Worm (Caenorhabditis elegans): ENCODE data around the gene spe-10.

spe-10 gene

DNA sequence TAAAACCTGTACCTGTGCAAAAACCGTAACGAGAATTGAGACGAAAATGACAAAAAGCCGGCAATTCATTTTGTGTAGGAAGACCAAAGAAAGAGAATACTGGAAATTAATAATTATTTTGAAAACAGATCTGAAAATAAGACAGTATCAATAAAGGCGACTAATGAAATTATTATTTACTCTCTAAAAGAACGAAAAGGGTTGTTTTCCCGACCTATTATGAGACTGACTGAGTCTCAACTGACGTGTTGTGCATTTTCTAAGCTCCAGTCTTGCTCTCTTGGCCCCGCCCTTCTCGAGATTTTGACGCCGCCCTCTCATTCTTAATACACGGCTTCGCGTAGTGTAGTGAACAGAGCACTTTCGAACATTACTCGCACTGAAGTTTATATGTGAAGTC, 34.0 kb upstream of the spe-10 start, which contains the start of gene K07C5.9:
K07C5.9 (minus strand) TSS at position 101 of the 400 bp plus-strand sequence.
- TF ChIP-seq elt-2 (tag; optimal IDR thresholded peaks at IDR 0.05) (no peak), K02D7.2 (tag; optimal IDR thresholded peaks at IDR 0.05) (no peak), ceh-45 (GFP tag; IDR thresholded peaks at IDR 0.05) (no peak), ceh-18 (tag; optimal IDR thresholded peaks at IDR 0.05) (no peak), dve-1 (tag; optimal IDR thresholded peaks at IDR 0.05) (no peak), dmd-4 (tag; optimal IDR thresholded peaks at IDR 0.05; ENCODE audit: borderline replicate concordance) (no peak)

DNA sequence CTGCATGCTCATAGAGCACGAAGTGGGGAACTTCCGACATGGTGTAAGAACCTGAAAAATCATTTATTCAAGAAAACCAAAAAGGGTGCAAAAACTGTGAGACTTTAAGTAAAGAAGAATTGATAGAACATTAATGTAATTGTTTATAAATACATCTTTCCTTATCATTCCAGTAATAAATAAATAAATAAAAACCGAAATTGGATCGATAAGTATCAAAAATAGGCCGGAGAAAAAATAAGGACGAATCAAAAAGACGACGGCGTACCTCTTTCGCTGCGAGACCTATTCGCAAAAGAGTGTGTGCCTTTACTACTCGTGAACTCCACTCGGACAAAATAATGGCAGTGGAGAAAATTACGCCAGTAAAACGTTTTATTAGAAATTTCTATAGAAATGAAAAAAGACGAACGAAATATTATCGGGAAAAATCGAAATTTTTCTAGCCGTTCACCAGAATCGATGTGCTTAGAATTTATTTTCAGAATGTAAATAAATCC, 31.1 kb upstream of the spe-10 start, which contains the start of gene nol-56:
nol-56 (minus strand) TSS at position 51 of the 500 bp plus-strand sequence.
- TF ChIP-seq ceh-2 (tag; optimal IDR thresholded peaks at IDR 0.05) = no peak
- TF ChIP-seq ceh-31 (tag; optimal IDR thresholded peaks at IDR 0.05) = peak; percentile 48
- TF ChIP-seq tbx-7 (tag; optimal IDR thresholded peaks at IDR 0.05) = peak; percentile 8
- peak; percentile 58 for TF ChIP-seq nfya-1 (tag; optimal IDR thresholded peaks at IDR 0.05)
- no peak for TF ChIP-seq npax-4 (tag; optimal IDR thresholded peaks at IDR 0.05)
- TF ChIP-seq unc-3 (GFP tag; conservative IDR thresholded peaks at IDR 0.05) = no peak
- no peak for TF ChIP-seq unc-3 (tag; optimal IDR thresholded peaks at IDR 0.05)
- peak; percentile 7 for TF ChIP-seq unc-42 (tag; optimal IDR thresholded peaks at IDR 0.05)
- TF ChIP-seq tbx-2 (tag; optimal IDR thresholded peaks at IDR 0.05) = peak; percentile 15
- TF ChIP-seq ceh-22 (tag; optimal IDR thresholded peaks at IDR 0.05) = no peak

DNA sequence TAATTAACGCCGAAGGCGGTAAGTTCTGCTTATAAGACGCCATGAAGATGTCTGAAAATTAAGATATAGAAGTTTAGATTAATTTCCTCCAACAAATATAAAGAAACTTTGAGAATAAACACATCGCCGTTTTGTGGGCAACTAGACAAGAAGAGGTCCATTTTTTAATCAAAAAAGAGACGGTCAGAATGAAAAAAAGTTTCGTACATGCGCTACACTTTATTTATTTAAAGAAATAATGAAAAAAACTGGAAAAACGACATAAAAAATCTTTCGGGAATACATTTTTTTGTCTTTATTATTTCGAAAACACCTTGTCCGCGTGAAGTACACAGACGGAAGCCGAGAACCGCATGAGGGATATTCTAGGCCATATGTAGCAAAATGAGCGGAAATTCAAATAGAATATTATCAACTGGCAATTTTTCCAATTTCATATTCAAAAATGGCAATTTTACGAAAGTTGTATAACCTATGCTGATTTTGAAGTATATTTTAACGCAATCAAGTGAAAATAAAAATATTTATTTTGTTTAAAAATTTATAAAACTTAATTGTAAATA, 28.2 kb upstream of the spe-10 start, which contains the start of gene sluh-7:
sluh-7 (minus strand) TSS at position 51 of the 563 bp plus-strand sequence.
- TF ChIP-seq tbx-2 (tag; optimal IDR thresholded peaks at IDR 0.05) (peak; percentile 95), Y22D7AL.16 (tag; optimal IDR thresholded peaks at IDR 0.05) (no peak), ceh-14 (tag; optimal IDR thresholded peaks at IDR 0.05) (peak; percentile 73), F13H6.1 (tag; optimal IDR thresholded peaks at IDR 0.05) (peak; percentile 49), eyg-1 (tag; optimal IDR thresholded peaks at IDR 0.05) (peak; percentile 19), ceh-34 (tag; optimal IDR thresholded peaks at IDR 0.05) (peak; percentile 52), ref-2 (tag; optimal IDR thresholded peaks at IDR 0.05) (peak; percentile 88), unc-3 (GFP tag; conservative IDR thresholded peaks at IDR 0.05) (no peak), unc-3 (tag; optimal IDR thresholded peaks at IDR 0.05) (no peak), mec-3 (tag; optimal IDR thresholded peaks at IDR 0.05; ENCODE audit: borderline replicate concordance) (peak; percentile 81), zip-5 (tag; optimal IDR thresholded peaks at IDR 0.05) (peak; percentile 90), ceh-2 (tag; optimal IDR thresholded peaks at IDR 0.05) (peak; percentile 96), ztf-16 (tag; optimal IDR thresholded peaks at IDR 0.05) (peak; percentile 37), ceh-22 (tag; optimal IDR thresholded peaks at IDR 0.05) (no peak), ama-1 (optimal IDR thresholded peaks at IDR 0.05) (no peak), pha-2 (tag; optimal IDR thresholded peaks at IDR 0.05) (peak; percentile 8), sdc-2 (tag; optimal IDR thresholded peaks at IDR 0.05) (peak; percentile 36), hlh-8 (tag; optimal IDR thresholded peaks at IDR 0.05) (peak; percentile 91), fax-1 (tag; optimal IDR thresholded peaks at IDR 0.05) (peak; percentile 74), hlh-15 (tag; optimal IDR thresholded peaks at IDR 0.05) (peak; percentile 48), ahr-1 (tag; optimal IDR thresholded peaks at IDR 0.05) (peak; percentile 52), lim-6 (tag; optimal IDR thresholded peaks at IDR 0.05) (peak; percentile 72), C08G9.2 (tag; optimal IDR thresholded peaks at IDR 0.05) (peak; percentile 98), pha-4 (tag; optimal IDR thresholded peaks at IDR 0.05) (no peak), unc-42 (tag; optimal IDR thresholded peaks at IDR 0.05) (peak; percentile 11), hlh-6 (tag; optimal IDR thresholded peaks at IDR 0.05) (no peak), tbx-7 (tag; optimal IDR thresholded peaks at IDR 0.05) (peak; percentile 93), nfya-1 (tag; optimal IDR thresholded peaks at IDR 0.05) (peak; percentile 50), ets-4 (tag; optimal IDR thresholded peaks at IDR 0.05) (peak; percentile 90), fkh-6 (tag; optimal IDR thresholded peaks at IDR 0.05) (peak; percentile 79), elt-2 (tag; optimal IDR thresholded peaks at IDR 0.05) (peak; percentile 71), che-1 (tag; optimal IDR thresholded peaks at IDR 0.05) (no peak), ceh-31 (tag; optimal IDR thresholded peaks at IDR 0.05) (peak; percentile 96), unc-86 (tag; optimal IDR thresholded peaks at IDR 0.05) (peak; percentile 68), nhr-232 (tag; optimal IDR thresholded peaks at IDR 0.05) (no peak), K09A11.1 (tag; optimal IDR thresholded peaks at IDR 0.05; ENCODE audit: insufficient read depth) (no peak), rnt-1 (tag; optimal IDR thresholded peaks at IDR 0.05) (peak; percentile 79), elt-4 (tag; optimal IDR thresholded peaks at IDR 0.05) (no peak), ttx-3 (tag; optimal IDR thresholded peaks at IDR 0.05) (peak; percentile 44), ceh-19 (GFP tag; optimal IDR thresholded peaks at IDR 0.05) (no peak), ceh-18 (tag; optimal IDR thresholded peaks at IDR 0.05) (peak; percentile 32)
